Fruit fly (Drosophila melanogaster): ENCODE data around the gene CG3176.

The CG3176 gene

DNA sequence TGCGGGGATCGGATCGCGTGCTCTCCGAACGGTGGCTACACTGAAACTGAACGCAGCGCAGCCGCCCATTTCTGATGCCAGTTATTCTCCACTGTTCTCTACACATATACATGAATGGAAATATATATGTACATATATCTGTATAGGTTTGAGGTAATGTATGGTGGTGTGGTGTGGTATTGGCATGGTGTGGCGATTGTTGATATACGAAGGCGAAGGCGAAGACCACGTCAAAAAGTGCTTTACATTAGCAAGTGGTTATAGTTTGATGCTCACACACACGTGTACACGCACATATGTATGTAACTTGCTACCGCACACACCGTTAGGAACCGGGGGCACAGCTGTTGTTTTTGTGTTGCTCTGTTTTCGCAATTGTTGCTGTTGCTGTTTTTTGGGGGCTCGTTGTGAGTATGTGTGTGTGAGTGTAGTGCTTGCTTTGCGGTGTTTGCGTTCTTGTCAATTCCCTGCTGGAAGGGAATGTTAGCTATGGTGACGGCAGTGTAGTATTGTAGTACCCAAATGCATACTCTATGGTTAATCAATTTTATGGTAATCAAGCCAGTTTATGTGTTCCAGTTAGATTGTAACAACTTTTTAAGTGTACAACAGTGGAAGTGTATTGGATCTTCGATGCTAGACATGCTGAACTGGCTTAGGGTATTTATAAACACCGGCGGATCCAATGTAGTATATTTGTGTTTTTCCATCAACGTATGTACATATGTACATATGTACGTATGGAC lies 12.0 kb downstream of the CG3176 start, which contains the start of gene CG17896 (continued):
- TF ChIP-seq Abd-B (GFP tag; optimal IDR thresholded peaks at IDR 0.05): peak; percentile 98
- TF ChIP-seq NK7.1 (GFP tag; optimal IDR thresholded peaks at IDR 0.05): peak; percentile 97
- peak; percentile 96 for TF ChIP-seq en (GFP tag; optimal IDR thresholded peaks at IDR 0.05)
- peak; percentile 97 for TF ChIP-seq CG12744 (GFP tag; optimal IDR thresholded peaks at IDR 0.05)
- TF ChIP-seq gt (GFP tag; IDR thresholded peaks at IDR 0.05): peak; percentile 79; the same call in 1 of the 2 replicates
- peak; percentile 98 for TF ChIP-seq CG12659 (GFP tag; optimal IDR thresholded peaks at IDR 0.05)
- peak; percentile 98 for TF ChIP-seq shn (GFP tag; optimal IDR thresholded peaks at IDR 0.05)
- no peak for TF ChIP-seq Sry-β (GFP tag; optimal IDR thresholded peaks at IDR 0.05)
- peak; percentile 99 for TF ChIP-seq caup (GFP tag; optimal IDR thresholded peaks at IDR 0.05; ENCODE audit: severe bottlenecking)
- TF ChIP-seq ara (GFP tag; IDR thresholded peaks at IDR 0.05): peak; percentile 96
- no peak for TF ChIP-seq unc-4 (GFP tag; IDR thresholded peaks at IDR 0.05; ENCODE audit: partially characterized antibody)
- TF ChIP-seq mld (GFP tag; IDR thresholded peaks at IDR 0.05; ENCODE audit: partially characterized antibody): no peak
- TF ChIP-seq ranshi (GFP tag; IDR thresholded peaks at IDR 0.05): peak; percentile 98
- peak; percentile 98 for TF ChIP-seq gsb (GFP tag; IDR thresholded peaks at IDR 0.05)
- peak; percentile 96 for TF ChIP-seq CG1602 (GFP tag; optimal IDR thresholded peaks at IDR 0.05)
- TF ChIP-seq gem (tag; optimal IDR thresholded peaks at IDR 0.05): peak; percentile 98
- peak; percentile 92 for TF ChIP-seq CG3163 (GFP tag; optimal IDR thresholded peaks at IDR 0.05)
- peak; percentile 89 for TF ChIP-seq CG9437 (GFP tag; optimal IDR thresholded peaks at IDR 0.05)
- TF ChIP-seq ftz-f1 (GFP tag; optimal IDR thresholded peaks at IDR 0.05): peak; percentile 19
- TF ChIP-seq CG11695 (GFP tag; IDR thresholded peaks at IDR 0.05): peak; percentile 97
- peak; percentile 100 for TF ChIP-seq Rfx (GFP tag; IDR thresholded peaks at IDR 0.05)
- TF ChIP-seq lbe (GFP tag; optimal IDR thresholded peaks at IDR 0.05): peak; percentile 97
- TF ChIP-seq CG4820 (GFP tag; optimal IDR thresholded peaks at IDR 0.05): peak; percentile 94
- TF ChIP-seq Myb (GFP tag; optimal IDR thresholded peaks at IDR 0.05): peak; percentile 94
- TF ChIP-seq Eip74EF (GFP tag; optimal IDR thresholded peaks at IDR 0.05): peak in 1 of 2 experiments; percentile 87
- peak; percentile 98 for TF ChIP-seq CG9876 (GFP tag; optimal IDR thresholded peaks at IDR 0.05)
- peak; percentile 85 for TF ChIP-seq CG10543 (GFP tag; optimal IDR thresholded peaks at IDR 0.05)
- no peak for TF ChIP-seq hb (GFP tag; IDR thresholded peaks at IDR 0.05; ENCODE audit: partially characterized antibody)
- TF ChIP-seq CG32772 (GFP tag; IDR thresholded peaks at IDR 0.05): peak; percentile 98
- TF ChIP-seq Lim3 (GFP tag; IDR thresholded peaks at IDR 0.05): peak; percentile 94
- peak; percentile 100 for TF ChIP-seq CG32532 (GFP tag; IDR thresholded peaks at IDR 0.05)
- peak; percentile 73 for TF ChIP-seq CG4328 (GFP tag; optimal IDR thresholded peaks at IDR 0.05)
- peak; percentile 88 for TF ChIP-seq gsb-n (tag; optimal IDR thresholded peaks at IDR 0.05)
- peak; percentile 90 for TF ChIP-seq CG14965 (GFP tag; optimal IDR thresholded peaks at IDR 0.05; ENCODE audit: borderline replicate concordance)
- TF ChIP-seq slbo (GFP tag; IDR thresholded peaks at IDR 0.05): peak; percentile 100
- TF ChIP-seq phol (tag; optimal IDR thresholded peaks at IDR 0.05): peak; percentile 93
- no peak for TF ChIP-seq HLH4C (GFP tag; IDR thresholded peaks at IDR 0.05; ENCODE audit: partially characterized antibody)
- peak; percentile 8 for TF ChIP-seq Elba2 (GFP tag; optimal IDR thresholded peaks at IDR 0.05)
- TF ChIP-seq Dek (tag; optimal IDR thresholded peaks at IDR 0.05): peak; percentile 99
- peak; percentile 98 for TF ChIP-seq sisA (GFP tag; IDR thresholded peaks at IDR 0.05)
- TF ChIP-seq kah (GFP tag; optimal IDR thresholded peaks at IDR 0.05): peak; percentile 77
- peak; percentile 93 for TF ChIP-seq Ets97D (GFP tag; optimal IDR thresholded peaks at IDR 0.05)
- TF ChIP-seq hth (optimal IDR thresholded peaks at IDR 0.05): no peak
- peak; percentile 94 for TF ChIP-seq Hmx (GFP tag; optimal IDR thresholded peaks at IDR 0.05)
- TF ChIP-seq zf30C (GFP tag; optimal IDR thresholded peaks at IDR 0.05): peak; percentile 30
- peak; percentile 91 for TF ChIP-seq CG34376 (GFP tag; optimal IDR thresholded peaks at IDR 0.05)
- TF ChIP-seq lola (GFP tag; optimal IDR thresholded peaks at IDR 0.05): peak in 2 of 3 experiments; percentile 50 to 76
- peak; percentile 97 for TF ChIP-seq CG13296 (GFP tag; optimal IDR thresholded peaks at IDR 0.05)

All from whole organism, embryonic.